Worm (Caenorhabditis elegans) whole organism, young adult: Measurements from ENCODE around the gene spig-1.

Source experiments
- B0261.1 ChIP-seq: sonication (generic microtip); optimal IDR thresholded peaks from 2 replicates; lab custom pipeline; 2016; ENCODE audit warnings: mild to moderate bottlenecking, missing genetic modification characterization, moderate library complexity, missing compliant biosample characterization
- F10E7.11 ChIP-seq: sonication (generic microtip); optimal IDR thresholded peaks from 2 replicates; lab custom pipeline; 2017; ENCODE audit warnings: mild to moderate bottlenecking, missing genetic modification characterization, moderate library complexity, missing compliant biosample characterization
- F49E8.2 ChIP-seq: sonication (generic microtip); optimal IDR thresholded peaks from 3 replicates; lab custom pipeline; 2017; ENCODE audit warnings: missing genetic modification characterization, mild to moderate bottlenecking, missing compliant biosample characterization, antibody characterized with exemption, moderate library complexity; ENCODE audit not compliant: insufficient read depth
- F52B5.7 ChIP-seq: sonication (generic microtip); optimal IDR thresholded peaks from 2 replicates; lab custom pipeline; 2016; ENCODE audit warnings: mild to moderate bottlenecking, missing genetic modification characterization, missing compliant biosample characterization
- F57C9.4 ChIP-seq: sonication (generic microtip); optimal IDR thresholded peaks from 2 replicates; lab custom pipeline; 2017; ENCODE audit warnings: mild to moderate bottlenecking, missing genetic modification characterization, missing compliant biosample characterization
- T07F8.4 ChIP-seq: sonication (generic microtip); optimal IDR thresholded peaks from 2 replicates; lab custom pipeline; 2016; ENCODE audit warnings: mild to moderate bottlenecking, missing genetic modification characterization, moderate library complexity, missing compliant biosample characterization
- T26A5.8 ChIP-seq: sonication (generic microtip); optimal IDR thresholded peaks from 2 replicates; lab custom pipeline; 2016; ENCODE audit warnings: missing genetic modification characterization, missing compliant biosample characterization
- Y95B8A.8 ChIP-seq: fragments of 200-800 bp; sonication (Bioruptor generic); IDR thresholded peaks from 2 replicates; pipeline ENCODE4 v1.3.6; 2022; ENCODE audit warnings: missing genetic modification reagents, missing genetic modification characterization, missing compliant biosample characterization
- ZK185.1 ChIP-seq: sonication (generic microtip); optimal IDR thresholded peaks from 2 replicates; lab custom pipeline; 2016; ENCODE audit warnings: mild to moderate bottlenecking, missing genetic modification characterization, missing compliant biosample characterization; ENCODE audit not compliant: poor library complexity, severe bottlenecking
- akir-1 ChIP-seq: fragments of 200-800 bp; sonication (Bioruptor generic); optimal IDR thresholded peaks from 2 replicates; lab custom pipeline; 2018; ENCODE audit warnings: mild to moderate bottlenecking, missing genetic modification characterization, moderate library complexity, missing compliant biosample characterization
- ama-1 ChIP-seq, 3 experiments: fragments of 150-350 bp in 1 of 3; sonication (generic microtip) in 2 of 3; optimal IDR thresholded peaks; 2 replicates each; lab custom pipeline; 2014 to 2018; ENCODE audit warnings: missing biosample characterization in 2 of 3, missing genetic modification characterization in 2 of 3, missing genetic modification reagents in 2 of 3
- bed-2 ChIP-seq: fragments of 200-800 bp; sonication (Bioruptor generic); IDR thresholded peaks from 2 replicates; pipeline ENCODE4 v1.3.6; 2022; ENCODE audit warnings: missing genetic modification reagents, missing genetic modification characterization, missing compliant biosample characterization
- ceh-91 ChIP-seq: fragments of 200-800 bp; sonication (Bioruptor generic); IDR thresholded peaks from 2 replicates; pipeline ENCODE4 v1.3.6; 2022; ENCODE audit warnings: missing genetic modification reagents, missing genetic modification characterization, missing compliant biosample characterization
- dpl-1 ChIP-seq: fragments of 150-350 bp; optimal IDR thresholded peaks from 2 replicates; lab custom pipeline; 2014; ENCODE audit warnings: missing biosample characterization, missing genetic modification reagents, missing genetic modification characterization
- egrh-3 ChIP-seq: fragments of 200-800 bp; sonication (Bioruptor generic); IDR thresholded peaks from 2 replicates; pipeline ENCODE4 v1.3.6; 2022; ENCODE audit warnings: missing genetic modification reagents, missing genetic modification characterization, missing compliant biosample characterization
- ets-4 ChIP-seq: fragments of 200-800 bp; sonication (Bioruptor generic); optimal IDR thresholded peaks from 2 replicates; lab custom pipeline; 2018; ENCODE audit warnings: mild to moderate bottlenecking, missing genetic modification characterization, missing compliant biosample characterization
- hlh-26 ChIP-seq: fragments of 200-800 bp; sonication (Bioruptor generic); conservative IDR thresholded peaks from 2 replicates; pipeline ENCODE4 v1.3.6; 2022; ENCODE audit warnings: missing genetic modification reagents, missing genetic modification characterization, missing compliant biosample characterization
- hrde-1 ChIP-seq: sonication (generic microtip); optimal IDR thresholded peaks from 2 replicates; lab custom pipeline; 2016; ENCODE audit warnings: missing genetic modification characterization, mild to moderate bottlenecking, missing compliant biosample characterization, moderate library complexity, missing genotype, missing genetic modification reagents, borderline replicate concordance
- lag-1 ChIP-seq: fragments of 200-800 bp; sonication (Bioruptor generic); IDR thresholded peaks from 2 replicates; pipeline ENCODE4 v1.3.6; 2022; ENCODE audit warnings: missing genetic modification reagents, missing genetic modification characterization, missing compliant biosample characterization
- lin-35 ChIP-seq, 3 experiments: fragments of 150-350 bp in 2 of 3; sonication (generic microtip) in 1 of 3; optimal IDR thresholded peaks; 2 replicates each; lab custom pipeline; 2014 to 2018; ENCODE audit warnings: missing biosample characterization in 3 of 3, missing genetic modification characterization in 3 of 3, missing genetic modification reagents in 3 of 3
- madf-10 ChIP-seq: sonication (generic microtip); optimal IDR thresholded peaks from 2 replicates; lab custom pipeline; 2016; ENCODE audit warnings: mild to moderate bottlenecking, missing genetic modification characterization, missing compliant biosample characterization
- madf-3 ChIP-seq: fragments of 200-800 bp; sonication (Bioruptor generic); IDR thresholded peaks from 2 replicates; pipeline ENCODE4 v1.3.6; 2022; ENCODE audit warnings: missing genetic modification reagents, missing genetic modification characterization, missing compliant biosample characterization
- madf-6 ChIP-seq: fragments of 200-800 bp; sonication (Bioruptor generic); IDR thresholded peaks from 2 replicates; pipeline ENCODE4 v1.3.6; 2022; ENCODE audit warnings: missing genetic modification reagents, missing genetic modification characterization, missing compliant biosample characterization
- mes-4 ChIP-seq: sonication (generic microtip); optimal IDR thresholded peaks from 2 replicates; lab custom pipeline; 2016; ENCODE audit warnings: missing genotype, missing genetic modification characterization, missing compliant biosample characterization
- mxl-1 ChIP-seq: sonication (generic microtip); optimal IDR thresholded peaks from 2 replicates; lab custom pipeline; 2016; ENCODE audit warnings: missing genetic modification characterization, missing compliant biosample characterization
- nhr-90 ChIP-seq: sonication (generic microtip); optimal IDR thresholded peaks from 2 replicates; lab custom pipeline; 2016; ENCODE audit warnings: missing genotype, mild to moderate bottlenecking, missing genetic modification characterization, missing compliant biosample characterization
- sdz-38 ChIP-seq: sonication (generic microtip); optimal IDR thresholded peaks from 2 replicates; lab custom pipeline; 2016; ENCODE audit warnings: missing genotype, missing genetic modification characterization, missing compliant biosample characterization
- snpc-4 ChIP-seq, 5 experiments: fragments of 150-350 bp in 1 of 5; sonication (generic microtip) in 4 of 5; optimal IDR thresholded peaks; 2 replicates each; lab custom pipeline; 2014 to 2018; ENCODE audit warnings: missing genetic modification characterization in 5 of 5, missing biosample characterization in 3 of 5, antibody characterized with exemption in 2 of 5, mild to moderate bottlenecking in 2 of 5, missing compliant biosample characterization in 2 of 5, missing genotype in 2 of 5, moderate library complexity in 2 of 5, missing genetic modification reagents in 1 of 5
- tbp1 ChIP-seq: fragments of 200-800 bp; sonication (Bioruptor generic); optimal IDR thresholded peaks from 2 replicates; lab custom pipeline; 2018; ENCODE audit warnings: mild to moderate bottlenecking, missing genetic modification characterization, missing compliant biosample characterization
- tlf-1 ChIP-seq: fragments of 200-800 bp; sonication (Bioruptor generic); optimal IDR thresholded peaks from 2 replicates; lab custom pipeline; 2018; ENCODE audit warnings: mild to moderate bottlenecking, missing genetic modification characterization, missing compliant biosample characterization
- unc-130 ChIP-seq: sonication (generic microtip); optimal IDR thresholded peaks from 2 replicates; lab custom pipeline; 2016; ENCODE audit warnings: missing genetic modification reagents, missing genetic modification characterization, missing compliant biosample characterization
- xnd-1 ChIP-seq: sonication (generic microtip); optimal IDR thresholded peaks from 2 replicates; lab custom pipeline; 2016; ENCODE audit warnings: missing genotype, missing genetic modification reagents, missing genetic modification characterization, missing compliant biosample characterization
- zfh-2 ChIP-seq: fragments of 200-800 bp; sonication (Bioruptor generic); conservative IDR thresholded peaks from 2 replicates; pipeline ENCODE4 v1.3.6; 2022; ENCODE audit warnings: missing genetic modification reagents, missing genetic modification characterization, missing compliant biosample characterization
- zim-3 ChIP-seq: sonication (generic microtip); optimal IDR thresholded peaks from 2 replicates; lab custom pipeline; 2017; ENCODE audit warnings: mild to moderate bottlenecking, missing genetic modification characterization, moderate library complexity, missing compliant biosample characterization
- ztf-25 ChIP-seq: fragments of 200-800 bp; sonication (Bioruptor generic); IDR thresholded peaks from 2 replicates; pipeline ENCODE4 v1.3.6; 2022; ENCODE audit warnings: missing genetic modification reagents, missing genetic modification characterization, missing compliant biosample characterization
- ztf-3 ChIP-seq: fragments of 200-800 bp; sonication (Bioruptor generic); optimal IDR thresholded peaks from 2 replicates; lab custom pipeline; 2018; ENCODE audit warnings: mild to moderate bottlenecking, missing genetic modification characterization, missing compliant biosample characterization

spig-1 gene

DNA sequence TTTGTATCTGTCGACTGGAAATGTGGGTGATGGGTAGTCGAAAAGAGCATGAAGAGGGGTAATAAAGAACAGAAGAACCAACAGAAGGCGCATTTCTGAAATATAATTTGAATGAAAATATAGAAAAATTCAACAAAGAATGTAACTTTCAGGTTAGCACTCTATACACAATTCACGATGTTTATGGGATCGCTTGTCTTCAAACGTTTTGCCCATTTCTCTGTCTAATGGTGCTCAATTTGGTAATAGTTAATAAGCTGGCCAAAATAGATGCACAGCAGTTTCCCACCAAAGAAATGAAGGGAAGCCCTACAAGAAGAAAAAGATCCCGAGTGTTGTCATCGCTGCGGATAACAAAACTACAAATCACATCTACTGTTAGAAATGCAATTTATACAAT is 4.0 kb upstream of the spig-1 start, which contains the start of gene F20A1.8:
Gene F20A1.8 (minus strand): TSS at position 101 of the 400 bp plus-strand sequence.
- TF ChIP-seq ZK185.1 (no peak), ceh-91 (GFP tag; lab: Robert Waterston, UW) (no peak), ama-1 (optimal IDR thresholded peaks at IDR 0.05; lab: Kevin White, UChicago) (no peak), ama-1 (GFP tag; optimal IDR thresholded peaks at IDR 0.05; lab: Kevin White, UChicago) (no peak), madf-6 (GFP tag; lab: Robert Waterston, UW) (no peak), unc-130 (GFP tag; lab: Kevin White, UChicago) (no peak), sdz-38 (tag; lab: Kevin White, UChicago) (no peak), F52B5.7 (no peak), hlh-26 (GFP tag; lab: Robert Waterston, UW) (no peak), tbp1 (GFP tag; lab: Kevin White, UChicago) (no peak), ets-4 (GFP tag; lab: Kevin White, UChicago) (no peak)

- no peak for TF ChIP-seq mes-4 (tag; lab: Kevin White, UChicago)
- no peak for TF ChIP-seq lin-35 (GFP tag; optimal IDR thresholded peaks at IDR 0.05; lab: Kevin White, UChicago)
- TF ChIP-seq T07F8.4 (tag; lab: Kevin White, UChicago): no peak
- no peak for TF ChIP-seq madf-10 (tag; lab: Kevin White, UChicago)
- TF ChIP-seq tlf-1: no peak
- no peak for TF ChIP-seq bed-2 (GFP tag; lab: Robert Waterston, UW)
- TF ChIP-seq dpl-1 (GFP tag; lab: Kevin White, UChicago): no peak
- TF ChIP-seq zfh-2: no peak
- TF ChIP-seq B0261.1 (tag; lab: Kevin White, UChicago): no peak
- TF ChIP-seq hlh-26 (GFP tag; lab: Robert Waterston, UW): no peak
- no peak for TF ChIP-seq mxl-1 (tag; lab: Kevin White, UChicago)
- TF ChIP-seq tbp1 (GFP tag; lab: Kevin White, UChicago): no peak
- no peak for TF ChIP-seq egrh-3 (GFP tag; lab: Robert Waterston, UW)
- no peak for TF ChIP-seq nhr-90
- no peak for TF ChIP-seq zim-3
- TF ChIP-seq lag-1: no peak
- no peak for TF ChIP-seq F49E8.2
- TF ChIP-seq F10E7.11: no peak
- TF ChIP-seq, all 124 proteins: peak for 0
Observed at ce11 chrV:7050153-7050552, 1.4 kb upstream of the spig-1 start.

ce11 chrV:7053100-7053499 is 1.6 kb downstream of the spig-1 start, which contains the start of gene txt-17:
TSS of gene txt-17 (minus strand) at chrV:7053200.
- TF ChIP-seq T26A5.8 (tag; lab: Kevin White, UChicago) (no peak), F52B5.7 (no peak), xnd-1 (no peak), B0261.1 (tag; lab: Kevin White, UChicago) (no peak), F10E7.11 (no peak), dpl-1 (GFP tag; lab: Kevin White, UChicago) (no peak), ztf-25 (GFP tag; lab: Robert Waterston, UW) (no peak), tbp1 (GFP tag; lab: Kevin White, UChicago) (no peak), F49E8.2 (no peak), snpc-4 (GFP tag; optimal IDR thresholded peaks at IDR 0.05; lab: Kevin White, UChicago) (no peak), snpc-4 (tag; optimal IDR thresholded peaks at IDR 0.05; lab: Kevin White, UChicago) (no peak), hrde-1 (tag; lab: Kevin White, UChicago) (no peak), F57C9.4 (no peak), ztf-3 (GFP tag; lab: Kevin White, UChicago) (no peak), Y95B8A.8 (GFP tag; lab: Robert Waterston, UW) (no peak), unc-130 (GFP tag; lab: Kevin White, UChicago) (no peak), madf-3 (GFP tag; lab: Robert Waterston, UW) (no peak), akir-1 (GFP tag; lab: Kevin White, UChicago) (no peak)
